Worm (Caenorhabditis elegans) whole organism, L3 larva: ENCODE measurements around the gene rps-1.
A peak's percentile ranks its signal among the peaks of the same experiment; 100 is the strongest.

Source experiments
- R02D3.7 ChIP-seq: fragments of 150-350 bp; optimal IDR thresholded peaks from 2 replicates; lab custom pipeline; 2014; ENCODE audit warnings: missing biosample characterization, missing genetic modification characterization
- aly-2 ChIP-seq: fragments of 150-350 bp; optimal IDR thresholded peaks from 2 replicates; lab custom pipeline; 2014; ENCODE audit warnings: missing biosample characterization, missing genetic modification characterization
- ceh-28 ChIP-seq: fragments of 150-350 bp; optimal IDR thresholded peaks from 2 replicates; lab custom pipeline; 2014; ENCODE audit warnings: missing biosample characterization, missing genetic modification reagents, missing genetic modification characterization
- ceh-82 ChIP-seq: fragments of 150-350 bp; optimal IDR thresholded peaks from 2 replicates; lab custom pipeline; 2014; ENCODE audit warnings: missing biosample characterization, missing genetic modification characterization
- ceh-9 ChIP-seq: sonication (generic microtip); optimal IDR thresholded peaks from 2 replicates; lab custom pipeline; 2018; ENCODE audit warnings: missing biosample characterization, missing genetic modification characterization
- daf-12 ChIP-seq: fragments of 150-350 bp; optimal IDR thresholded peaks from 2 replicates; lab custom pipeline; 2014; ENCODE audit warnings: missing biosample characterization, missing genetic modification reagents, missing genetic modification characterization
- egl-27 ChIP-seq: sonication (generic microtip); optimal IDR thresholded peaks from 4 replicates; lab custom pipeline; 2017; ENCODE audit warnings: missing biosample characterization, missing genetic modification reagents, missing genetic modification characterization
- elt-1 ChIP-seq: fragments of 150-350 bp; optimal IDR thresholded peaks from 2 replicates; lab custom pipeline; 2014; ENCODE audit warnings: missing biosample characterization, missing genetic modification characterization
- elt-2 ChIP-seq: sonication (generic microtip); optimal IDR thresholded peaks from 2 replicates; lab custom pipeline; 2016; ENCODE audit warnings: missing genetic modification reagents, mild to moderate bottlenecking, missing genetic modification characterization, missing compliant biosample characterization
- elt-3 ChIP-seq, 3 experiments: fragments of 150-350 bp in 1 of 3; sonication (generic microtip) in 2 of 3; optimal IDR thresholded peaks; 2 replicates in 2 of 3; 4 replicates in 1 of 3; lab custom pipeline; 2014 to 2017; ENCODE audit warnings: missing biosample characterization in 3 of 3, missing genetic modification characterization in 3 of 3
- eor-1 ChIP-seq, 2 experiments: fragments of 150-350 bp; optimal IDR thresholded peaks; 2 replicates each; lab custom pipeline; 2014 to 2018; ENCODE audit warnings: missing biosample characterization in 2 of 2, missing genetic modification characterization in 2 of 2
- fkh-10 ChIP-seq: sonication (generic microtip); optimal IDR thresholded peaks from 2 replicates; lab custom pipeline; 2017; ENCODE audit warnings: missing biosample characterization, missing genetic modification reagents, missing genetic modification characterization
- fkh-2 ChIP-seq: fragments of 150-350 bp; optimal IDR thresholded peaks from 2 replicates; lab custom pipeline; 2014; ENCODE audit warnings: missing biosample characterization, missing genetic modification reagents, missing genetic modification characterization
- fos-1 ChIP-seq: fragments of 150-350 bp; optimal IDR thresholded peaks from 2 replicates; lab custom pipeline; 2014; ENCODE audit warnings: missing biosample characterization, missing genetic modification characterization
- hmg-11 ChIP-seq: sonication (generic microtip); optimal IDR thresholded peaks from 2 replicates; lab custom pipeline; 2016; ENCODE audit warnings: missing genetic modification characterization, missing compliant biosample characterization
- jun-1 ChIP-seq: fragments of 150-350 bp; optimal IDR thresholded peaks from 2 replicates; lab custom pipeline; 2014; ENCODE audit warnings: missing biosample characterization, missing genetic modification reagents, missing genetic modification characterization
- lin-15B ChIP-seq: fragments of 150-350 bp; optimal IDR thresholded peaks from 2 replicates; lab custom pipeline; 2014; ENCODE audit warnings: missing biosample characterization, missing genetic modification characterization
- lsy-12 ChIP-seq: sonication (generic microtip); optimal IDR thresholded peaks from 2 replicates; lab custom pipeline; 2016; ENCODE audit warnings: mild to moderate bottlenecking, missing genetic modification characterization, missing compliant biosample characterization
- mdl-1 ChIP-seq: fragments of 150-350 bp; optimal IDR thresholded peaks from 2 replicates; lab custom pipeline; 2014; ENCODE audit warnings: missing biosample characterization, missing genetic modification characterization
- mml-1 ChIP-seq: fragments of 150-350 bp; sonication (generic microtip); optimal IDR thresholded peaks from 3 replicates; lab custom pipeline; 2014; ENCODE audit warnings: missing biosample characterization, missing genetic modification characterization
- nfya-1 ChIP-seq: sonication (generic microtip); optimal IDR thresholded peaks from 2 replicates; lab custom pipeline; 2017; ENCODE audit warnings: missing genetic modification characterization, mild to moderate bottlenecking, missing compliant biosample characterization, antibody characterized with exemption, moderate library complexity; ENCODE audit not compliant: insufficient read depth
- nhr-12 ChIP-seq: fragments of 150-350 bp; optimal IDR thresholded peaks from 2 replicates; lab custom pipeline; 2014; ENCODE audit warnings: missing biosample characterization, missing genetic modification characterization
- nhr-23 ChIP-seq: fragments of 150-350 bp; optimal IDR thresholded peaks from 2 replicates; lab custom pipeline; 2014; ENCODE audit warnings: missing biosample characterization, missing genetic modification reagents, missing genetic modification characterization
- nhr-237 ChIP-seq: fragments of 150-350 bp; optimal IDR thresholded peaks from 2 replicates; lab custom pipeline; 2014; ENCODE audit warnings: missing biosample characterization, missing genetic modification characterization
- nhr-25 ChIP-seq: sonication (generic microtip); optimal IDR thresholded peaks from 2 replicates; lab custom pipeline; 2017; ENCODE audit warnings: missing biosample characterization, missing genetic modification characterization
- nhr-43 ChIP-seq: sonication (generic microtip); optimal IDR thresholded peaks from 2 replicates; lab custom pipeline; 2016; ENCODE audit warnings: mild to moderate bottlenecking, missing genetic modification characterization, missing compliant biosample characterization; ENCODE audit not compliant: poor library complexity, severe bottlenecking
- nhr-67 ChIP-seq: fragments of 150-350 bp; optimal IDR thresholded peaks from 2 replicates; lab custom pipeline; 2014; ENCODE audit warnings: missing biosample characterization, missing genetic modification characterization
- nhr-76 ChIP-seq: fragments of 150-350 bp; sonication (generic microtip); optimal IDR thresholded peaks from 5 replicates; lab custom pipeline; 2014; ENCODE audit warnings: missing biosample characterization, missing genetic modification characterization
- pha-4 ChIP-seq: fragments of 150-350 bp; optimal IDR thresholded peaks from 2 replicates; lab custom pipeline; 2014; ENCODE audit warnings: missing biosample characterization, missing genetic modification reagents, missing genetic modification characterization
- pqm-1 ChIP-seq: fragments of 150-350 bp; optimal IDR thresholded peaks from 2 replicates; lab custom pipeline; 2017; ENCODE audit warnings: missing biosample characterization, missing genetic modification characterization, inconsistent platforms
- sea-2 ChIP-seq: fragments of 150-350 bp; sonication (generic microtip); optimal IDR thresholded peaks from 4 replicates; lab custom pipeline; 2014; ENCODE audit warnings: missing biosample characterization, missing genetic modification reagents, missing genetic modification characterization
- unc-39 ChIP-seq: sonication (generic microtip); optimal IDR thresholded peaks from 4 replicates; lab custom pipeline; 2017; ENCODE audit warnings: missing biosample characterization, missing genetic modification characterization
- unc-62 ChIP-seq: fragments of 150-350 bp; sonication (generic microtip); optimal IDR thresholded peaks from 4 replicates; lab custom pipeline; 2014; ENCODE audit warnings: missing biosample characterization, missing genetic modification reagents, missing genetic modification characterization
- zag-1 ChIP-seq: fragments of 150-350 bp; optimal IDR thresholded peaks from 2 replicates; lab custom pipeline; 2014; ENCODE audit warnings: missing biosample characterization, missing genetic modification characterization
- ztf-4 ChIP-seq: fragments of 150-350 bp; optimal IDR thresholded peaks from 2 replicates; lab custom pipeline; 2014; ENCODE audit warnings: missing biosample characterization, missing genetic modification characterization

The rps-1 gene

ce11 chrIII:4491164-4492144 lies 15.7 kb downstream of the rps-1 start (continued):
- no peak for TF ChIP-seq elt-3 (tag; optimal IDR thresholded peaks at IDR 0.05; lab: Kevin White, UChicago)
- TF ChIP-seq mdl-1 (tag; lab: Kevin White, UChicago) = no peak
- TF ChIP-seq ceh-82 = no peak
- TF ChIP-seq lin-15B (tag; lab: Kevin White, UChicago) = no peak
- TF ChIP-seq fos-1 (tag; lab: Kevin White, UChicago) = no peak
- TF ChIP-seq elt-1 (tag; lab: Kevin White, UChicago) = no peak
- no peak for TF ChIP-seq ceh-9
- TF ChIP-seq eor-1 (tag; optimal IDR thresholded peaks at IDR 0.05; lab: Kevin White, UChicago) = no peak
- TF ChIP-seq unc-39 (tag; lab: Kevin White, UChicago) = no peak
- no peak for TF ChIP-seq nhr-76 (tag; lab: Kevin White, UChicago)
- TF ChIP-seq ceh-28 = peak; percentile 11

- TF ChIP-seq egl-27 (tag; lab: Kevin White, UChicago) = no peak
- no peak for TF ChIP-seq lsy-12 (tag; lab: Kevin White, UChicago)
- no peak for TF ChIP-seq hmg-11
- no peak for TF ChIP-seq zag-1 (tag; lab: Kevin White, UChicago)
- no peak for TF ChIP-seq nfya-1 (tag; lab: Kevin White, UChicago)
- no peak for TF ChIP-seq ceh-9
- no peak for TF ChIP-seq nhr-237 (tag; lab: Kevin White, UChicago)
- no peak for TF ChIP-seq ceh-28
- no peak for TF ChIP-seq unc-62 (GFP tag; lab: Kevin White, UChicago)
- TF ChIP-seq nhr-12 (tag; lab: Kevin White, UChicago) = no peak
- no peak for TF ChIP-seq nhr-67 (tag; lab: Kevin White, UChicago)
- TF ChIP-seq elt-2 (tag; lab: Kevin White, UChicago) = peak; percentile 82
- TF ChIP-seq pqm-1 (tag; lab: Kevin White, UChicago) = peak; percentile 76
- TF ChIP-seq nhr-76 (tag; lab: Kevin White, UChicago) = no peak
- TF ChIP-seq mml-1 (tag; lab: Kevin White, UChicago) = no peak
- no peak for TF ChIP-seq elt-3 (tag; optimal IDR thresholded peaks at IDR 0.05; lab: Kevin White, UChicago)
- peak; percentile 26 for TF ChIP-seq nhr-43 (tag; lab: Kevin White, UChicago)
- no peak for TF ChIP-seq sea-2 (GFP tag; lab: Kevin White, UChicago)
- TF ChIP-seq elt-1 (tag; lab: Kevin White, UChicago) = no peak
- no peak for TF ChIP-seq R02D3.7 (tag; lab: Kevin White, UChicago)
- no peak for TF ChIP-seq aly-2 (tag; lab: Kevin White, UChicago)
- TF ChIP-seq ceh-82 = no peak
- no peak for TF ChIP-seq unc-39 (tag; lab: Kevin White, UChicago)
- TF ChIP-seq ztf-4 (tag; lab: Kevin White, UChicago) = no peak
- TF ChIP-seq fkh-10 (GFP tag; lab: Kevin White, UChicago) = no peak
Measured at ce11 chrIII:4493008-4493777, 17.5 kb downstream of the rps-1 start.

ce11 chrIII:4494541-4495010 lies 18.9 kb downstream of the rps-1 start:
- peak; percentile 54 for TF ChIP-seq lsy-12 (tag; lab: Kevin White, UChicago)
- TF ChIP-seq elt-3 (tag; optimal IDR thresholded peaks at IDR 0.05; lab: Kevin White, UChicago) = peak; percentile 42 to 91 (median 89)
- TF ChIP-seq lin-15B (tag; lab: Kevin White, UChicago) = peak; percentile 9
- peak; percentile 74 for TF ChIP-seq nhr-25 (tag; lab: Kevin White, UChicago)
- peak; percentile 16 for TF ChIP-seq mdl-1 (tag; lab: Kevin White, UChicago)
- TF ChIP-seq nhr-43 (tag; lab: Kevin White, UChicago) = peak; percentile 79
- TF ChIP-seq nfya-1 (tag; lab: Kevin White, UChicago) = peak; percentile 37
- peak; percentile 50 for TF ChIP-seq pha-4 (tag; lab: Kevin White, UChicago)
- TF ChIP-seq ceh-82 = no peak
- peak; percentile 58 for TF ChIP-seq ceh-28
- TF ChIP-seq ceh-9 = no peak
- peak; percentile 69 for TF ChIP-seq pqm-1 (tag; lab: Kevin White, UChicago)
- TF ChIP-seq ztf-4 (tag; lab: Kevin White, UChicago) = no peak
- TF ChIP-seq jun-1 = peak; percentile 83
- TF ChIP-seq daf-12 = no peak
- peak; percentile 78 for TF ChIP-seq elt-2 (tag; lab: Kevin White, UChicago)
- no peak for TF ChIP-seq fkh-2
- peak; percentile 83 for TF ChIP-seq nhr-23 (tag; lab: Kevin White, UChicago)
- TF ChIP-seq, all 47 proteins: peak for 13
